Worm (Caenorhabditis elegans): ENCODE measurements around the gene srw-79.

ce11 chrII:2984383-2984782 is 37.8 kb downstream of the srw-79 start:
- no peak for TF ChIP-seq ama-1 (optimal IDR thresholded peaks at IDR 0.05)
- no peak for TF ChIP-seq flt-1 (GFP tag; IDR thresholded peaks at IDR 0.05)
- no peak for TF ChIP-seq tbx-11 (GFP tag; IDR thresholded peaks at IDR 0.05)
- TF ChIP-seq B0310.2 (tag; optimal IDR thresholded peaks at IDR 0.05), result no peak
- TF ChIP-seq scrt-1 (GFP tag; IDR thresholded peaks at IDR 0.05), result no peak
- no peak for TF ChIP-seq hmg-4 (GFP tag; optimal IDR thresholded peaks at IDR 0.05)
- no peak for TF ChIP-seq aly-1 (tag; optimal IDR thresholded peaks at IDR 0.05)
- TF ChIP-seq hmbx-1 (tag; optimal IDR thresholded peaks at IDR 0.05), result no peak
- no peak for TF ChIP-seq ceh-13 (GFP tag; optimal IDR thresholded peaks at IDR 0.05)
- no peak for TF ChIP-seq sea-1 (GFP tag; conservative IDR thresholded peaks at IDR 0.05)
- no peak for TF ChIP-seq tbx-37 (GFP tag; conservative IDR thresholded peaks at IDR 0.05)
- no peak for TF ChIP-seq ceh-36 (tag; optimal IDR thresholded peaks at IDR 0.05)
- TF ChIP-seq hnd-1 (tag; optimal IDR thresholded peaks at IDR 0.05), result no peak
- TF ChIP-seq tra-4 (tag; optimal IDR thresholded peaks at IDR 0.05), result no peak

Data from whole organism, early embryonic.